Worm (Caenorhabditis elegans) whole organism, L2 larva: ENCODE measurements around the gene F47C12.7.

Source experiments
- ama-1 ChIP-seq: fragments of 150-350 bp; optimal IDR thresholded peaks from 2 replicates; lab custom pipeline; 2018; ENCODE audit warnings: inconsistent platforms
- egl-27 ChIP-seq: sonication (generic microtip); optimal IDR thresholded peaks from 3 replicates; lab custom pipeline; 2017; ENCODE audit warnings: missing biosample characterization, missing genetic modification reagents, missing genetic modification characterization
- elt-1 ChIP-seq: fragments of 150-350 bp; optimal IDR thresholded peaks from 2 replicates; lab custom pipeline; 2014; ENCODE audit warnings: missing biosample characterization, missing genetic modification characterization
- elt-3 ChIP-seq: sonication (generic microtip); optimal IDR thresholded peaks from 2 replicates; lab custom pipeline; 2017; ENCODE audit warnings: missing biosample characterization, missing genetic modification characterization
- mdl-1 ChIP-seq, 2 experiments: fragments of 150-350 bp in 1 of 2; sonication (generic microtip) in 1 of 2; optimal IDR thresholded peaks; 2 replicates each; lab custom pipeline; 2017; ENCODE audit warnings: missing biosample characterization in 2 of 2, missing genetic modification characterization in 2 of 2
- nhr-237 ChIP-seq: fragments of 150-350 bp; optimal IDR thresholded peaks from 2 replicates; lab custom pipeline; 2014; ENCODE audit warnings: missing biosample characterization, missing genetic modification characterization
- nhr-77 ChIP-seq: fragments of 150-350 bp; optimal IDR thresholded peaks from 2 replicates; lab custom pipeline; 2014; ENCODE audit warnings: missing biosample characterization, missing genetic modification characterization
- skn-1 ChIP-seq: sonication (generic microtip); optimal IDR thresholded peaks from 2 replicates; lab custom pipeline; 2017; ENCODE audit warnings: missing biosample characterization, missing genetic modification characterization
- unc-39 ChIP-seq: fragments of 150-350 bp; optimal IDR thresholded peaks from 2 replicates; lab custom pipeline; 2014; ENCODE audit warnings: missing biosample characterization, missing genetic modification characterization
- unc-62 ChIP-seq: fragments of 150-350 bp; optimal IDR thresholded peaks from 2 replicates; lab custom pipeline; 2014; ENCODE audit warnings: missing biosample characterization, missing genetic modification reagents, missing genetic modification characterization
- ztf-11 ChIP-seq: sonication (generic microtip); optimal IDR thresholded peaks from 2 replicates; lab custom pipeline; 2017; ENCODE audit warnings: missing biosample characterization, missing genetic modification characterization
- ztf-4 ChIP-seq: fragments of 150-350 bp; optimal IDR thresholded peaks from 2 replicates; lab custom pipeline; 2014; ENCODE audit warnings: missing biosample characterization, missing genetic modification characterization

DNA sequence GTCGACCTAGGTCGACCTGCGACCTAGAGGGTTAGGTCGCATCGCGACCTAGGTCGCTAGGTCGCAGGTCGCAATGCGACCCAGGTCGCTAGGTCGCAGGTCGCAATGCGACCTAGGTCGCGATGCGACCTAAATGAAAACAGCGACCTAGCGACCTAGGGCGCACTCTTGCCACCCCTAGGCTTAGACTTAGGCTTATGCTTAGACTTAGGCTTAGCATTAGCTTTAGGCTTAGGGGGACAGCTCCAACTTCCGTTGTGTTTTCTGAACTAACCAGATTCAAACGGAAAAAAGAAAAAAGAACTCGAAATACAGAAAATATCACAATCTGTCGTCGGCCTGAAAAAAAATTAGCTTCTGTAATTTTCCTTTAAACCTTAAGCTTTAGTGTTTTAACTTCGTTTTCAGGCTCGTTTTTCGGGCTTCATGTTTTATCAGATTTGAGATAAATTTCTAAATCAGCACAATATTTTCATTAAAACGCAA is 19.1 kb upstream of the F47C12.7 start:
- TF ChIP-seq nhr-77 (tag; lab: Kevin White, UChicago) (no peak), elt-1 (tag; lab: Kevin White, UChicago) (no peak), egl-27 (tag; lab: Kevin White, UChicago) (no peak), skn-1 (no peak), mdl-1 (tag; optimal IDR thresholded peaks at IDR 0.05; lab: Kevin White, UChicago) (no peak), unc-39 (tag; lab: Kevin White, UChicago) (no peak), ama-1 (lab: Kevin White, UChicago) (no peak), ztf-4 (no peak), nhr-237 (no peak), unc-62 (no peak), ztf-11 (tag; lab: Kevin White, UChicago) (no peak), elt-3 (no peak)
